Fruit fly (Drosophila melanogaster): ENCODE measurements around the gene CG43293.

DNA sequence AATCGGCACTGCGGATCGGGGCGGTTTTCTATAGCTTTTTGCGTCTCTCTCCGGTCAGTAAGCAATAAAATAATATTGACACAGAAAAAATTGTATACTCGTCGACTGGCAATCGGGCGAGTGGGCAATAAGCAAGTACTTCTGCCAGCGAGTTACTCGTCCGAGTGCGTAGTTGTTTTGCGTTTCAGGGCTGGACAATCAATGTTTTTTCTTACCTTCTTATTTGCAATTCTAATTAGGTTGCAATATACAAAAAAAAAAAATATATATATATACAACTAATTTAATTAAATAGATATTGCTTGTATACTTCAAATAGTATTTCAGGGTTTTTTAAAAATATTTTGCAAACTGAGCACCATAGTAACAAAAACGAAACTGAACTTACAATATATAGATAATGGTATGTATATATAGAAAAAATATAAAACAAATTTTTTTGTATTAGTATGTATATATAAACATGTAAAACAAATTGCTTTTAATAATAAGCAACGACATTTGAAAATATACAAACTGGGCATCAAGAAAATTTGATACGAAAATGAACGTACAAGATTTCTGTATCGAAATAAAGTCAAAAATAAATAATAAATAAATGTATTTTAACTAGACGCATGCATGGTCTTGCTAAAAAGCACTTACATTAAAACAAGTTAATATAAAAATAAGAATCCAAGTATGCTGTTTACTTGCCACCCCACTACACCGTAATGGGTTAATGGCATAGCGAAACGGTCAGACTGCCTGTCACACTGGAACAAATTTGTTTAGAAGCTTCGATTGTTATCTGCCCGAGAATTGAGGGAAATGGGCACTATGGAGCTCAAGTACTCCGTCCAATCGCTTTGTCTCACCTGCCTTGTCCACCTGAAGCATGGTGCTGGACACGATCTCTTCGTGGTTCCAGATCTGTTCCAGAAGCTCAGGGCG, 4.3 kb downstream of the CG43293 start, which contains the start of the genes D19A and CG7386:
- TF ChIP-seq ovo (GFP tag; optimal IDR thresholded peaks at IDR 0.05), result no peak
- peak; percentile 31 for TF ChIP-seq Hr96 (GFP tag; optimal IDR thresholded peaks at IDR 0.05)

Data from whole organism, adult.